Worm (Caenorhabditis elegans) whole organism, late embryonic: Measurements from ENCODE around the gene C30H6.12.

Experiments
- C38D4.7 ChIP-seq: fragments of 200-800 bp; sonication (Bioruptor generic); optimal IDR thresholded peaks from 2 replicates; lab custom pipeline; 2018; ENCODE audit warnings: mild to moderate bottlenecking, missing genetic modification characterization, moderate library complexity, missing compliant biosample characterization
- ama-1 ChIP-seq: fragments of 150-350 bp; optimal IDR thresholded peaks from 2 replicates; lab custom pipeline; 2014
- ceh-18 ChIP-seq: sonication (generic microtip); optimal IDR thresholded peaks from 2 replicates; lab custom pipeline; 2016; ENCODE audit warnings: missing genetic modification characterization, missing compliant biosample characterization
- che-1 ChIP-seq: sonication (generic microtip); optimal IDR thresholded peaks from 2 replicates; lab custom pipeline; 2016; ENCODE audit warnings: mild to moderate bottlenecking, missing genetic modification characterization, missing compliant biosample characterization
- nhr-11 ChIP-seq: fragments of 150-350 bp; optimal IDR thresholded peaks from 2 replicates; lab custom pipeline; 2014; ENCODE audit warnings: missing biosample characterization, missing genetic modification characterization
- pha-4 ChIP-seq: fragments of 150-350 bp; optimal IDR thresholded peaks from 2 replicates; lab custom pipeline; 2018; ENCODE audit warnings: missing biosample characterization, missing genetic modification reagents, missing genetic modification characterization
- pqm-1 ChIP-seq: sonication (generic microtip); optimal IDR thresholded peaks from 2 replicates; lab custom pipeline; 2016; ENCODE audit warnings: missing genetic modification characterization, missing compliant biosample characterization
- pros-1 ChIP-seq: fragments of 150-350 bp; optimal IDR thresholded peaks from 2 replicates; lab custom pipeline; 2014; ENCODE audit warnings: missing biosample characterization, missing genetic modification reagents, missing genetic modification characterization
- unc-86 ChIP-seq: sonication (generic microtip); optimal IDR thresholded peaks from 2 replicates; lab custom pipeline; 2016; ENCODE audit warnings: missing genetic modification characterization, missing compliant biosample characterization

DNA sequence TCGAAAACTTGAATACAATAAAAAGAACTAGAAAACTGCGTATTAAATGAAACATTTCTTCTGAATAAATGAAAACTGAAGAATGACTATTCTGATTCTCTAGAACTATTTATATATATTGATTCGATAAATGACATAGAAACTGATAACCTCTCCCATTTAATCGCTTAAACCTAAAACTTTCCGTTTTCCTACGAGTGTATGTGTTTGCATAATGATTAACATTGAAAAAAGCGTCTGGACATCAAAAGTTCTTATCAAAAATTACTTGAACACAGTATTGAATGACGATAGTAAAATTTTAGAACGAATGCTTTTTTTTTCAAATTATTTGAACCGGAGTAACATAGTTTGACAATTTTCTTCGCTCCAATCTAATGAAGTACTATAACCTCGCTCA, 41.0 kb upstream of the C30H6.12 start, which contains the start of gene C49C3.9:
- TF ChIP-seq pha-4 (tag; lab: Kevin White, UChicago) (no peak), pros-1 (no peak), che-1 (no peak), unc-86 (tag; lab: Kevin White, UChicago) (no peak), ceh-18 (tag; lab: Kevin White, UChicago) (no peak), ama-1 (no peak), C38D4.7 (GFP tag; lab: Kevin White, UChicago) (no peak), nhr-11 (tag; lab: Kevin White, UChicago) (no peak), pqm-1 (tag; lab: Kevin White, UChicago) (no peak)
